Fruit fly (Drosophila melanogaster): ENCODE data around the gene CG17806.

The CG17806 gene

dm6 chr3R:17787780-17788179 is 15.3 kb downstream of the CG17806 start:
- TF ChIP-seq CG32121 (GFP tag; IDR thresholded peaks at IDR 0.05) (peak; percentile 31), Ets98B (GFP tag; IDR thresholded peaks at IDR 0.05) (peak; percentile 27; the same call in 1 of the 2 replicates), CG8301 (tag; optimal IDR thresholded peaks at IDR 0.05) (peak; percentile 24), CG14655 (GFP tag; optimal IDR thresholded peaks at IDR 0.05) (peak; percentile 53), EcR (GFP tag; optimal IDR thresholded peaks at IDR 0.05) (no peak)

DNA sequence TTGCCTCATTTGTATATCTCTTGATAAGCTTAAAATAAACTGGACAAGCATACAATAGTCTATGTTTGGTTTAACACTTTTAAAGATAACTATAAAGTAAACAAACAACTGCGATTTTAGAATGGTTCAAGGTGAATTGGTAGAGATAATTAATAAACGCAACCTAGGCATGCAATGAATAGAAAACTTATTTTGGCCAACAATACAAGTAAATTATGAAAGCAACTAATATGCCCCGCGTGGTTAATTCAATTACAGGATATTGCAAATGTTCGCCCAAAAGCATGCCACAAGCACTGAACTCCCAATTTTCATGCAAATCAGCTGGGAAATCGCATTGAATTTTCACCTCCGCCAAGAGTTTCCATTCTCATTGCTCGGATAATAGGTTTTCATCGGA is 18.9 kb downstream of the CG17806 start:
- TF ChIP-seq Ets98B (GFP tag; IDR thresholded peaks at IDR 0.05) (peak; percentile 19; the same call in 1 of the 2 replicates), Pif1A (GFP tag; optimal IDR thresholded peaks at IDR 0.05) (no peak), Snoo (tag; optimal IDR thresholded peaks at IDR 0.05) (no peak), fd96Ca (GFP tag; IDR thresholded peaks at IDR 0.05) (0 out of 3 replicates have a peak, but pooled peaks have one; percentile 44), Pif1B (GFP tag; optimal IDR thresholded peaks at IDR 0.05) (no peak), CG17806 (tag; optimal IDR thresholded peaks at IDR 0.05) (no peak), CG9948 (tag; optimal IDR thresholded peaks at IDR 0.05) (no peak), gl (tag; optimal IDR thresholded peaks at IDR 0.05) (no peak), CG4496 (GFP tag; IDR thresholded peaks at IDR 0.05) (no peak)

DNA sequence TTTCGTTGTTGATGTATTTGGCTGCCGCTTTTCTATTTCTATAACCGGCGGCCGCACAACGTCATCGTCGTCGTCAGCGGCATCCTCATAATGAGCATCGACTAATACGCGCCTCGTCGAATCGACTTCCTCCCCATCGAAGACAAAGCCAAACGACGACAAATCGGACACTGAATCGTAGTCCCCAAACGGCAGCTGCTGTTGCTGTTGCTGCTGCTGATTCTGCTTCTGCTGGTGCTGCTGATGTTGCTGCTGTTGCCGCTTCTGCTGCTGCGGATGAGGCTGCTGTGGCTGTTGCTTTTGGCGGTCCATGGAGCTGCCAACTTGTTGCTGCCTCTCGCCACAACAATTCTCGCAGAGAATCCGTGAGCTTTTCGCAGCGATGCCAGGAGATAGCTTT is 19.9 kb downstream of the CG17806 start:
- TF ChIP-seq CG32121 (GFP tag; IDR thresholded peaks at IDR 0.05) (peak; percentile 75), CG10348 (GFP tag; IDR thresholded peaks at IDR 0.05) (no peak), Pif1B (GFP tag; optimal IDR thresholded peaks at IDR 0.05) (no peak), CG15710 (tag; optimal IDR thresholded peaks at IDR 0.05) (no peak), fd96Ca (GFP tag; IDR thresholded peaks at IDR 0.05) (peak; percentile 51; the same call in 2 of the 3 replicates), CG4496 (GFP tag; IDR thresholded peaks at IDR 0.05) (peak; percentile 27; the same call in 1 of the 3 replicates), CG17806 (tag; optimal IDR thresholded peaks at IDR 0.05) (no peak), Ets98B (GFP tag; IDR thresholded peaks at IDR 0.05) (peak; percentile 74), D1 (tag; optimal IDR thresholded peaks at IDR 0.05) (no peak)

dm6 chr3R:17781371-17781770 is 21.7 kb downstream of the CG17806 start:
- TF ChIP-seq gl (tag; optimal IDR thresholded peaks at IDR 0.05) (no peak), CG9948 (tag; optimal IDR thresholded peaks at IDR 0.05) (peak; percentile 19), CG14655 (GFP tag; optimal IDR thresholded peaks at IDR 0.05) (peak; percentile 52), CG8301 (tag; optimal IDR thresholded peaks at IDR 0.05) (peak; percentile 50), CG34367 (tag; optimal IDR thresholded peaks at IDR 0.05) (no peak), Pif1A (GFP tag; optimal IDR thresholded peaks at IDR 0.05) (peak; percentile 52), CG4496 (GFP tag; IDR thresholded peaks at IDR 0.05) (peak; percentile 88), D1 (tag; optimal IDR thresholded peaks at IDR 0.05) (no peak), CG17806 (tag; optimal IDR thresholded peaks at IDR 0.05) (peak; percentile 77), Ets98B (GFP tag; IDR thresholded peaks at IDR 0.05) (peak; percentile 88), CG10348 (GFP tag; IDR thresholded peaks at IDR 0.05) (0 out of 2 replicates have a peak, but pooled peaks have one; percentile 49), fd96Ca (GFP tag; IDR thresholded peaks at IDR 0.05) (peak; percentile 83; the same call in 2 of the 3 replicates), CG32121 (GFP tag; IDR thresholded peaks at IDR 0.05) (peak; percentile 89), Pif1B (GFP tag; optimal IDR thresholded peaks at IDR 0.05) (peak; percentile 54), CG15710 (tag; optimal IDR thresholded peaks at IDR 0.05) (peak; percentile 26), rn (GFP tag; IDR thresholded peaks at IDR 0.05) (peak; percentile 64), Snoo (tag; optimal IDR thresholded peaks at IDR 0.05) (no peak), CG13204 (GFP tag; optimal IDR thresholded peaks at IDR 0.05) (no peak), CG12605 (GFP tag; IDR thresholded peaks at IDR 0.05) (peak; percentile 71), EcR (GFP tag; optimal IDR thresholded peaks at IDR 0.05) (no peak), CG8159 (tag; optimal IDR thresholded peaks at IDR 0.05) (peak; percentile 50)

dm6 chr3R:17776952-17777407 is 26.1 kb downstream of the CG17806 start:
- no peak for TF ChIP-seq CG4496 (GFP tag; IDR thresholded peaks at IDR 0.05)
- no peak for TF ChIP-seq CG34367 (tag; optimal IDR thresholded peaks at IDR 0.05)
- peak; percentile 20; the same call in 1 of the 2 replicates for TF ChIP-seq CG32121 (GFP tag; IDR thresholded peaks at IDR 0.05)
- no peak for TF ChIP-seq Pif1B (GFP tag; optimal IDR thresholded peaks at IDR 0.05)
- TF ChIP-seq CG10348 (GFP tag; IDR thresholded peaks at IDR 0.05): no peak
- peak; percentile 10; the same call in 1 of the 3 replicates for TF ChIP-seq fd96Ca (GFP tag; IDR thresholded peaks at IDR 0.05)
- no peak for TF ChIP-seq CG15710 (tag; optimal IDR thresholded peaks at IDR 0.05)
- no peak for TF ChIP-seq gl (tag; optimal IDR thresholded peaks at IDR 0.05)
- no peak for TF ChIP-seq D1 (tag; optimal IDR thresholded peaks at IDR 0.05)
- TF ChIP-seq rn (GFP tag; IDR thresholded peaks at IDR 0.05): no peak
- TF ChIP-seq EcR (GFP tag; optimal IDR thresholded peaks at IDR 0.05): no peak
- TF ChIP-seq CG12605 (GFP tag; IDR thresholded peaks at IDR 0.05): no peak
- TF ChIP-seq CG8159 (tag; optimal IDR thresholded peaks at IDR 0.05): no peak
- no peak for TF ChIP-seq Snoo (tag; optimal IDR thresholded peaks at IDR 0.05)
- TF ChIP-seq CG17806 (tag; optimal IDR thresholded peaks at IDR 0.05): peak; percentile 30
- TF ChIP-seq CG8301 (tag; optimal IDR thresholded peaks at IDR 0.05): no peak
- TF ChIP-seq Ets98B (GFP tag; IDR thresholded peaks at IDR 0.05): no peak; the same call in 1 of the 2 replicates
- TF ChIP-seq CG9948 (tag; optimal IDR thresholded peaks at IDR 0.05): no peak
- no peak for TF ChIP-seq Pif1A (GFP tag; optimal IDR thresholded peaks at IDR 0.05)
- TF ChIP-seq CG14655 (GFP tag; optimal IDR thresholded peaks at IDR 0.05): peak; percentile 7
- no peak for TF ChIP-seq CG13204 (GFP tag; optimal IDR thresholded peaks at IDR 0.05)

- TF ChIP-seq CG13204 (GFP tag; optimal IDR thresholded peaks at IDR 0.05) (no peak), Snoo (tag; optimal IDR thresholded peaks at IDR 0.05) (no peak), EcR (GFP tag; optimal IDR thresholded peaks at IDR 0.05) (no peak), CG12605 (GFP tag; IDR thresholded peaks at IDR 0.05) (no peak), Pif1B (GFP tag; optimal IDR thresholded peaks at IDR 0.05) (no peak), CG32121 (GFP tag; IDR thresholded peaks at IDR 0.05) (no peak), CG17806 (tag; optimal IDR thresholded peaks at IDR 0.05) (no peak), CG4496 (GFP tag; IDR thresholded peaks at IDR 0.05) (no peak), D1 (tag; optimal IDR thresholded peaks at IDR 0.05) (no peak), CG34367 (tag; optimal IDR thresholded peaks at IDR 0.05) (no peak), CG9948 (tag; optimal IDR thresholded peaks at IDR 0.05) (no peak), gl (tag; optimal IDR thresholded peaks at IDR 0.05) (no peak), CG14655 (GFP tag; optimal IDR thresholded peaks at IDR 0.05) (no peak), CG10348 (GFP tag; IDR thresholded peaks at IDR 0.05) (no peak), CG8159 (tag; optimal IDR thresholded peaks at IDR 0.05) (no peak), rn (GFP tag; IDR thresholded peaks at IDR 0.05) (no peak)
Measured at dm6 chr3R:17776104-17776589, 26.9 kb downstream of the CG17806 start.
